Worm (Caenorhabditis elegans) whole organism, L4 larva: ENCODE data around the gene rpl-39.

ENCODE experiments used
- D1046.2 ChIP-seq: fragments of 200-800 bp; sonication (Bioruptor generic); IDR thresholded peaks from 2 replicates; pipeline ENCODE4 v1.3.6; 2022; ENCODE audit warnings: missing genetic modification characterization, missing compliant biosample characterization
- F10B5.3 ChIP-seq: sonication (generic microtip); optimal IDR thresholded peaks from 2 replicates; lab custom pipeline; 2016; ENCODE audit warnings: mild to moderate bottlenecking, missing genetic modification characterization, missing compliant biosample characterization
- F26F4.8 ChIP-seq: fragments of 200-800 bp; sonication (Bioruptor generic); conservative IDR thresholded peaks from 2 replicates; pipeline ENCODE4 v1.3.6; 2022; ENCODE audit warnings: missing genetic modification characterization, missing compliant biosample characterization
- F37D6.2 ChIP-seq: sonication (generic microtip); optimal IDR thresholded peaks from 2 replicates; lab custom pipeline; 2016; ENCODE audit warnings: mild to moderate bottlenecking, missing genetic modification characterization, missing compliant biosample characterization
- F44E2.7 ChIP-seq: fragments of 200-800 bp; sonication (Bioruptor generic); IDR thresholded peaks from 2 replicates; pipeline ENCODE4 v2.1.2; 2022; ENCODE audit warnings: missing genetic modification characterization, missing compliant biosample characterization
- F49E8.2 ChIP-seq: sonication (generic microtip); optimal IDR thresholded peaks from 2 replicates; lab custom pipeline; 2016; ENCODE audit warnings: missing compliant biosample characterization, mild to moderate bottlenecking, missing genetic modification characterization, borderline replicate concordance
- R02D3.7 ChIP-seq: fragments of 150-350 bp; sonication (generic microtip); optimal IDR thresholded peaks from 3 replicates; lab custom pipeline; 2014; ENCODE audit warnings: missing biosample characterization, missing genetic modification characterization
- T20F7.1 ChIP-seq: fragments of 200-800 bp; sonication (Bioruptor generic); optimal IDR thresholded peaks from 2 replicates; lab custom pipeline; 2018; ENCODE audit warnings: mild to moderate bottlenecking, missing genetic modification characterization, missing compliant biosample characterization
- Y48G9A.11 ChIP-seq: fragments of 200-800 bp; sonication (Bioruptor generic); IDR thresholded peaks from 2 replicates; pipeline ENCODE4 v1.3.6; 2022; ENCODE audit warnings: missing genetic modification reagents, missing genetic modification characterization, missing compliant biosample characterization
- ZK337.2 ChIP-seq: fragments of 200-800 bp; sonication (Bioruptor generic); IDR thresholded peaks from 2 replicates; pipeline ENCODE4 v1.3.6; 2022; ENCODE audit warnings: missing genetic modification reagents, missing genetic modification characterization, missing compliant biosample characterization
- ama-1 ChIP-seq: fragments of 150-350 bp; optimal IDR thresholded peaks from 2 replicates; lab custom pipeline; 2014; ENCODE audit warnings: inconsistent platforms, mixed read lengths
- arid-1 ChIP-seq: fragments of 200-800 bp; sonication (Bioruptor generic); conservative IDR thresholded peaks from 2 replicates; pipeline ENCODE4 v1.3.6; 2022; ENCODE audit warnings: missing genetic modification reagents, missing genetic modification characterization, missing compliant biosample characterization
- ceh-32 ChIP-seq: sonication (generic microtip); optimal IDR thresholded peaks from 2 replicates; lab custom pipeline; 2016; ENCODE audit warnings: mild to moderate bottlenecking, missing genetic modification characterization, missing compliant biosample characterization; ENCODE audit not compliant: poor library complexity
- ceh-44 ChIP-seq: fragments of 200-800 bp; sonication (Bioruptor generic); IDR thresholded peaks from 2 replicates; pipeline ENCODE4 v1.3.6; 2022; ENCODE audit warnings: missing genetic modification reagents, missing genetic modification characterization, missing compliant biosample characterization
- ceh-62 ChIP-seq: sonication (generic microtip); optimal IDR thresholded peaks from 2 replicates; lab custom pipeline; 2017; ENCODE audit warnings: missing biosample characterization, missing genetic modification characterization
- cey-2 ChIP-seq: sonication (generic microtip); optimal IDR thresholded peaks from 3 replicates; lab custom pipeline; 2017; ENCODE audit warnings: missing genetic modification characterization, mild to moderate bottlenecking, missing compliant biosample characterization, antibody characterized with exemption, borderline replicate concordance; ENCODE audit not compliant: insufficient read depth
- daf-12 ChIP-seq: fragments of 150-350 bp; optimal IDR thresholded peaks from 2 replicates; lab custom pipeline; 2014; ENCODE audit warnings: missing biosample characterization, missing genetic modification reagents, missing genetic modification characterization
- dmd-8 ChIP-seq: fragments of 200-800 bp; sonication (Bioruptor generic); IDR thresholded peaks from 2 replicates; pipeline ENCODE4 v1.3.6; 2022; ENCODE audit warnings: missing genetic modification characterization, missing compliant biosample characterization
- dpl-1 ChIP-seq: fragments of 150-350 bp; optimal IDR thresholded peaks from 2 replicates; lab custom pipeline; 2014; ENCODE audit warnings: missing biosample characterization, missing genetic modification reagents, missing genetic modification characterization
- egl-43 ChIP-seq: fragments of 200-800 bp; sonication (Bioruptor generic); IDR thresholded peaks from 2 replicates; pipeline ENCODE4 v1.3.6; 2022; ENCODE audit warnings: missing genetic modification reagents, missing genetic modification characterization, missing compliant biosample characterization
- fkh-10 ChIP-seq: fragments of 150-350 bp; optimal IDR thresholded peaks from 2 replicates; lab custom pipeline; 2014; ENCODE audit warnings: missing biosample characterization, missing genetic modification reagents, missing genetic modification characterization
- fos-1 ChIP-seq: fragments of 150-350 bp; optimal IDR thresholded peaks from 2 replicates; lab custom pipeline; 2014; ENCODE audit warnings: missing biosample characterization, missing genetic modification characterization
- hlh-30 ChIP-seq: sonication (generic microtip); optimal IDR thresholded peaks from 2 replicates; lab custom pipeline; 2017; ENCODE audit warnings: antibody characterized with exemption, mild to moderate bottlenecking, missing genetic modification characterization, missing compliant biosample characterization; ENCODE audit not compliant: insufficient read depth
- hmg-1.1 ChIP-seq: fragments of 200-800 bp; sonication (Bioruptor generic); IDR thresholded peaks from 2 replicates; pipeline ENCODE4 v1.3.6; 2022; ENCODE audit warnings: missing genetic modification reagents, missing genetic modification characterization, missing compliant biosample characterization
- lin-29 ChIP-seq: fragments of 200-800 bp; sonication (Bioruptor generic); IDR thresholded peaks from 2 replicates; pipeline ENCODE4 v1.3.6; 2022; ENCODE audit warnings: missing genetic modification reagents, missing genetic modification characterization, missing compliant biosample characterization
- lin-38 ChIP-seq: fragments of 200-800 bp; sonication (Bioruptor generic); IDR thresholded peaks from 2 replicates; pipeline ENCODE4 v1.3.6; 2022; ENCODE audit warnings: missing genetic modification reagents, missing genetic modification characterization, missing compliant biosample characterization
- lsy-2 ChIP-seq, 2 experiments: fragments of 150-350 bp in 1 of 2; sonication (generic microtip) in 1 of 2; optimal IDR thresholded peaks; 2 replicates each; lab custom pipeline; 2014 to 2017; ENCODE audit warnings: missing biosample characterization in 2 of 2, missing genetic modification characterization in 2 of 2
- madf-9 ChIP-seq: fragments of 200-800 bp; sonication (Bioruptor generic); conservative IDR thresholded peaks from 2 replicates; pipeline ENCODE4 v1.3.6; 2022; ENCODE audit warnings: missing genetic modification reagents, missing genetic modification characterization, missing compliant biosample characterization
- mdl-1 ChIP-seq, 2 experiments: fragments of 150-350 bp in 1 of 2; sonication (generic microtip) in 1 of 2; optimal IDR thresholded peaks; 2 replicates each; lab custom pipeline; 2014 to 2017; ENCODE audit warnings: missing biosample characterization in 2 of 2, missing genetic modification characterization in 2 of 2
- mep-1 ChIP-seq: fragments of 150-350 bp; sonication (generic microtip); optimal IDR thresholded peaks from 3 replicates; lab custom pipeline; 2014; ENCODE audit warnings: missing biosample characterization, missing genetic modification characterization
- nhr-102 ChIP-seq: sonication (generic microtip); optimal IDR thresholded peaks from 2 replicates; lab custom pipeline; 2016; ENCODE audit warnings: mild to moderate bottlenecking, missing genetic modification characterization, moderate library complexity, missing compliant biosample characterization
- nhr-11 ChIP-seq: fragments of 150-350 bp; optimal IDR thresholded peaks from 2 replicates; lab custom pipeline; 2014; ENCODE audit warnings: missing biosample characterization, missing genetic modification characterization
- nhr-237 ChIP-seq: sonication (generic microtip); optimal IDR thresholded peaks from 2 replicates; lab custom pipeline; 2017; ENCODE audit warnings: missing biosample characterization, missing genetic modification characterization
- nhr-25 ChIP-seq: sonication (generic microtip); optimal IDR thresholded peaks from 2 replicates; lab custom pipeline; 2017; ENCODE audit warnings: missing genetic modification characterization, mild to moderate bottlenecking, missing compliant biosample characterization, antibody characterized with exemption, moderate library complexity, borderline replicate concordance; ENCODE audit not compliant: insufficient read depth
- nhr-28 ChIP-seq: fragments of 150-350 bp; optimal IDR thresholded peaks from 2 replicates; lab custom pipeline; 2014; ENCODE audit warnings: missing biosample characterization, missing genetic modification characterization
- nhr-42 ChIP-seq: fragments of 200-800 bp; sonication (Bioruptor generic); IDR thresholded peaks from 2 replicates; pipeline ENCODE4 v1.3.6; 2022; ENCODE audit warnings: missing genetic modification characterization, missing compliant biosample characterization
- nhr-6 ChIP-seq: fragments of 150-350 bp; optimal IDR thresholded peaks from 2 replicates; lab custom pipeline; 2014; ENCODE audit warnings: missing biosample characterization, missing genetic modification characterization
- nhr-76 ChIP-seq: fragments of 150-350 bp; optimal IDR thresholded peaks from 2 replicates; lab custom pipeline; 2014; ENCODE audit warnings: missing biosample characterization, missing genetic modification characterization
- nhr-77 ChIP-seq: fragments of 150-350 bp; optimal IDR thresholded peaks from 2 replicates; lab custom pipeline; 2014; ENCODE audit warnings: missing biosample characterization, missing genetic modification characterization
- php-3 ChIP-seq: fragments of 200-800 bp; sonication (Bioruptor generic); IDR thresholded peaks from 2 replicates; pipeline ENCODE4 v1.3.6; 2022; ENCODE audit warnings: missing genetic modification reagents, missing genetic modification characterization, missing compliant biosample characterization
- rbr-2 ChIP-seq: sonication (generic microtip); optimal IDR thresholded peaks from 2 replicates; lab custom pipeline; 2016; ENCODE audit warnings: missing genotype, missing genetic modification characterization, missing compliant biosample characterization
- saeg-2 ChIP-seq: fragments of 200-800 bp; sonication (Bioruptor generic); IDR thresholded peaks from 2 replicates; pipeline ENCODE4 v1.3.6; 2022; ENCODE audit warnings: missing genetic modification reagents, missing genetic modification characterization, missing compliant biosample characterization
- snpc-4 ChIP-seq: fragments of 150-350 bp; optimal IDR thresholded peaks from 2 replicates; lab custom pipeline; 2014; ENCODE audit warnings: missing biosample characterization, missing genetic modification characterization
- spr-3 ChIP-seq: fragments of 200-800 bp; sonication (Bioruptor generic); optimal IDR thresholded peaks from 2 replicates; lab custom pipeline; 2018; ENCODE audit warnings: mild to moderate bottlenecking, missing genetic modification characterization, missing compliant biosample characterization
- tra-1 ChIP-seq: fragments of 200-800 bp; sonication (Bioruptor generic); IDR thresholded peaks from 2 replicates; pipeline ENCODE4 v1.3.6; 2022; ENCODE audit warnings: missing genetic modification reagents, missing genetic modification characterization, missing compliant biosample characterization
- unc-39 ChIP-seq: sonication (generic microtip); optimal IDR thresholded peaks from 2 replicates; lab custom pipeline; 2017; ENCODE audit warnings: missing biosample characterization, missing genetic modification characterization
- unc-62 ChIP-seq, 3 experiments: fragments of 150-350 bp in 1 of 3; sonication (generic microtip); optimal IDR thresholded peaks in 2 of 3; peaks in 1 of 3; 1 replicate in 1 of 3; 2 replicates in 2 of 3; lab custom pipeline; 2014 to 2017; ENCODE audit warnings: missing biosample characterization in 3 of 3, missing genetic modification characterization in 3 of 3, missing genetic modification reagents in 3 of 3, missing genotype in 1 of 3
- vab-7 ChIP-seq: fragments of 200-800 bp; sonication (Bioruptor generic); IDR thresholded peaks from 2 replicates; pipeline ENCODE4 v1.3.6; 2022; ENCODE audit warnings: missing genetic modification reagents, missing genetic modification characterization, missing compliant biosample characterization
- zag-1 ChIP-seq: fragments of 150-350 bp; optimal IDR thresholded peaks from 2 replicates; lab custom pipeline; 2014; ENCODE audit warnings: missing biosample characterization, missing genetic modification characterization
- zip-2 ChIP-seq: fragments of 150-350 bp; optimal IDR thresholded peaks from 2 replicates; lab custom pipeline; 2014; ENCODE audit warnings: missing biosample characterization, missing genetic modification characterization

The rpl-39 gene

DNA sequence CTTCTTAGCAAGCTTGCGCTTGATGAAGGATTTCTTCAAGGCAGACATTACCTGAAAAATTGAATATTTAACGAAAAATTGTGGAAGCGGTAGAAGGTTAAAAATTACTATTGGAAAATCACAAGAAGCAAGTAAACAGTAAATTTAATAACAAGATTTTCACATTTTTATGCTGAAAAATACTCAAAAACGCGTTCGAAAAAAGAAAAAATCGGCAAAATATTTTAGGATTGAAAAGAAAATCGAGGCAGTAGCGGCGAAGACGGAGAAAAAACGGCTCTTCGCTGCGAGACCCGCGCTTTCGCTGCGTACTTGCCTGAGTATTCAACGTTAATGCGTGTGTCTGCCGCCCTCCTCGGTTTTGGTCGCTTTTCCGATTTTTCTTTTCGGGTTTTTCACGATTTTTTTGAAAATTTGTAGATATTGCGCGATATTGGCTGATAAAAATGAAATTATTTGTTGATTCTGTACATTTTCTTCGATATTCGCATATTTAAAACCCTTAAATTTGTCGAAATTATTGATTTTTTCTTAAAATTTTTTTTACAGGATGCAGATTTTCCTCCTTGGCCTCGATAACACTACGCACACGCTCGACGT, at the start of gene rpl-39, which contains the start of gene rps-30 (continued):
- TF ChIP-seq egl-43 (GFP tag; lab: Robert Waterston, UW) (no peak), ceh-32 (no peak), unc-39 (no peak), nhr-11 (tag; lab: Kevin White, UChicago) (peak; percentile 87), zip-2 (no peak), unc-62 (GFP tag; optimal IDR thresholded peaks at IDR 0.05 in 1 of 2; lab: Kevin White, UChicago) (no peak), unc-62 (tag; optimal IDR thresholded peaks at IDR 0.05; lab: Kevin White, UChicago) (no peak), Y48G9A.11 (GFP tag; lab: Robert Waterston, UW) (0 out of 2 replicates have a peak, but pooled peaks have one; percentile 53), zag-1 (tag; lab: Kevin White, UChicago) (no peak), nhr-28 (tag; lab: Kevin White, UChicago) (peak; percentile 81), F49E8.2 (no peak), lin-29 (peak; percentile 58), fkh-10 (GFP tag; lab: Kevin White, UChicago) (peak; percentile 61), T20F7.1 (GFP tag; lab: Kevin White, UChicago) (peak; percentile 82), rbr-2 (tag; lab: Kevin White, UChicago) (peak; percentile 82), F10B5.3 (no peak), snpc-4 (tag; lab: Kevin White, UChicago) (no peak), F26F4.8 (GFP tag; lab: Robert Waterston, UW) (no peak), lsy-2 (tag; optimal IDR thresholded peaks at IDR 0.05; lab: Kevin White, UChicago) (peak; percentile 4 to 91), ceh-62 (tag; lab: Kevin White, UChicago) (no peak), vab-7 (GFP tag; lab: Robert Waterston, UW) (0 out of 2 replicates have a peak, but pooled peaks have one; percentile 48), hmg-1.1 (GFP tag; lab: Robert Waterston, UW) (peak; percentile 81), ZK337.2 (GFP tag; lab: Robert Waterston, UW) (no peak), fos-1 (tag; lab: Kevin White, UChicago) (no peak), tra-1 (GFP tag; lab: Robert Waterston, UW) (no peak), daf-12 (no peak), nhr-6 (tag; lab: Kevin White, UChicago) (peak; percentile 88), arid-1 (GFP tag; lab: Robert Waterston, UW) (0 out of 2 replicates have a peak, but pooled peaks have one; percentile 26), mdl-1 (tag; optimal IDR thresholded peaks at IDR 0.05; lab: Kevin White, UChicago) (peak in 1 of 2 experiments; percentile 58), lin-38 (peak; percentile 80), nhr-76 (tag; lab: Kevin White, UChicago) (no peak), spr-3 (no peak), php-3 (no peak), saeg-2 (GFP tag; lab: Robert Waterston, UW) (no peak), cey-2 (tag; lab: Kevin White, UChicago) (no peak), nhr-25 (tag; lab: Kevin White, UChicago) (peak; percentile 72), R02D3.7 (peak; percentile 44), ama-1 (peak; percentile 40), ceh-44 (no peak), mep-1 (tag; lab: Kevin White, UChicago) (peak; percentile 90), nhr-237 (no peak), madf-9 (GFP tag; lab: Robert Waterston, UW) (0 out of 2 replicates have a peak, but pooled peaks have one; percentile 26), dpl-1 (GFP tag; lab: Kevin White, UChicago) (peak; percentile 80), nhr-102 (tag; lab: Kevin White, UChicago) (peak; percentile 33), hlh-30 (tag; lab: Kevin White, UChicago) (peak; percentile 78), dmd-8 (GFP tag; lab: Robert Waterston, UW) (no peak), F37D6.2 (tag; lab: Kevin White, UChicago) (peak; percentile 16), nhr-42 (GFP tag; lab: Robert Waterston, UW) (peak; percentile 74; the same call in 1 of the 2 replicates), F44E2.7 (GFP tag; lab: Robert Waterston, UW) (no peak), nhr-77 (tag; lab: Kevin White, UChicago) (peak; percentile 96), D1046.2 (no peak)
